Worm (Caenorhabditis elegans) whole organism, mixed stage, embryonic: Measurements from ENCODE around the gene dct-17.

Experiments
- blmp-1 ChIP-seq: fragments of 150-350 bp; optimal IDR thresholded peaks from 2 replicates; lab custom pipeline; 2014; ENCODE audit warnings: missing biosample characterization, missing genetic modification characterization
- elt-1 ChIP-seq: sonication (generic microtip); optimal IDR thresholded peaks from 2 replicates; lab custom pipeline; 2017; ENCODE audit warnings: missing genetic modification characterization, mild to moderate bottlenecking, missing compliant biosample characterization, antibody characterized with exemption, moderate library complexity, borderline replicate concordance; ENCODE audit not compliant: insufficient read depth
- hlh-1 ChIP-seq: fragments of 150-350 bp; optimal IDR thresholded peaks from 2 replicates; lab custom pipeline; 2014; ENCODE audit warnings: missing biosample characterization, missing genetic modification reagents, missing genetic modification characterization
- mep-1 ChIP-seq: fragments of 150-350 bp; optimal IDR thresholded peaks from 2 replicates; lab custom pipeline; 2017; ENCODE audit warnings: missing biosample characterization, missing genetic modification reagents, missing genetic modification characterization, inconsistent platforms
- nhr-2 ChIP-seq: fragments of 150-350 bp; optimal IDR thresholded peaks from 2 replicates; lab custom pipeline; 2014; ENCODE audit warnings: missing biosample characterization, missing genetic modification characterization
- nhr-237 ChIP-seq: fragments of 150-350 bp; optimal IDR thresholded peaks from 2 replicates; lab custom pipeline; 2014; ENCODE audit warnings: missing biosample characterization, missing genetic modification characterization
- nhr-28 ChIP-seq: fragments of 150-350 bp; optimal IDR thresholded peaks from 2 replicates; lab custom pipeline; 2014; ENCODE audit warnings: missing biosample characterization, missing genetic modification characterization
- nhr-76 ChIP-seq: sonication (generic microtip); optimal IDR thresholded peaks from 2 replicates; lab custom pipeline; 2017; ENCODE audit warnings: missing biosample characterization, missing genetic modification characterization
- sem-2 ChIP-seq: fragments of 200-800 bp; sonication (Bioruptor generic); optimal IDR thresholded peaks from 2 replicates; lab custom pipeline; 2018; ENCODE audit warnings: mild to moderate bottlenecking, missing genetic modification characterization, missing compliant biosample characterization
- snpc-4 ChIP-seq: fragments of 150-350 bp; optimal IDR thresholded peaks from 2 replicates; lab custom pipeline; 2014; ENCODE audit warnings: missing biosample characterization, missing genetic modification characterization
- sptf-1 ChIP-seq: sonication (generic microtip); optimal IDR thresholded peaks from 2 replicates; lab custom pipeline; 2017; ENCODE audit warnings: mild to moderate bottlenecking, missing genetic modification characterization, moderate library complexity, missing compliant biosample characterization
- unc-62 ChIP-seq: fragments of 150-350 bp; optimal IDR thresholded peaks from 2 replicates; lab custom pipeline; 2014; ENCODE audit warnings: missing biosample characterization, missing genetic modification reagents, missing genetic modification characterization

DNA sequence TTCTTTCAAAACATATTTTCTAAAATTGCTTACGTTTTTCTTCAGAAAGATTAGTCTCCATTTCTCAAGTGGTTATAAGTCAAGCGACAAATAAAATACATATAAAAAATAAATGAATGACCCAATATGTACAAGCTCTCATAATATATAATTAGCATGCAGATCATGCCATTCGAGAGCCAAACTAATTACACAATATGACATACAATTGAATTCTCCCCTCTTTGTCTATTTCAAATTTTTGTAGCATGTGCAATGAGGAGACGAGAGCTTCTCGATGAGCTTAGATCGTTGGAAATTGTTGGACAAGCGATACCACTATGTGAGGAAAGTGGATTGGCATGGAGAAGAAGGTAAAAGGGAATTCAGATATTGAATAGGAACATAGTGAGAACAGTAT lies 23.3 kb downstream of the dct-17 start, which contains the start of gene hlh-34:
- TF ChIP-seq hlh-1 (tag; lab: Kevin White, UChicago) (no peak), snpc-4 (tag; lab: Kevin White, UChicago) (no peak), blmp-1 (tag; lab: Kevin White, UChicago) (no peak), mep-1 (tag; lab: Kevin White, UChicago) (no peak), elt-1 (tag; lab: Kevin White, UChicago) (no peak), nhr-237 (tag; lab: Kevin White, UChicago) (no peak), nhr-76 (tag; lab: Kevin White, UChicago) (no peak), unc-62 (GFP tag; lab: Kevin White, UChicago) (no peak), sem-2 (GFP tag; lab: Kevin White, UChicago) (no peak), nhr-28 (tag; lab: Kevin White, UChicago) (no peak), nhr-2 (tag; lab: Kevin White, UChicago) (no peak), sptf-1 (tag; lab: Kevin White, UChicago) (no peak)
